Worm (Caenorhabditis elegans): Measurements from ENCODE around the gene C50E3.15.

ce11 chrV:7580378-7580777 is 37.8 kb upstream of the C50E3.15 start, which contains the start of gene ets-6:
- TF ChIP-seq dve-1 (tag; optimal IDR thresholded peaks at IDR 0.05) (no peak), eyg-1 (tag; optimal IDR thresholded peaks at IDR 0.05) (no peak), ceh-14 (tag; optimal IDR thresholded peaks at IDR 0.05) (no peak), pha-2 (tag; optimal IDR thresholded peaks at IDR 0.05) (no peak), tbx-2 (tag; optimal IDR thresholded peaks at IDR 0.05) (no peak), F13H6.1 (tag; optimal IDR thresholded peaks at IDR 0.05) (no peak), ceh-9 (tag; optimal IDR thresholded peaks at IDR 0.05) (no peak), sox-2 (GFP tag; IDR thresholded peaks at IDR 0.05) (no peak), fkh-10 (GFP tag; optimal IDR thresholded peaks at IDR 0.05) (no peak), C38D4.7 (GFP tag; optimal IDR thresholded peaks at IDR 0.05) (no peak), pha-4 (tag; optimal IDR thresholded peaks at IDR 0.05) (no peak), ceh-31 (tag; optimal IDR thresholded peaks at IDR 0.05) (no peak)
